Worm (Caenorhabditis elegans): ENCODE measurements around the gene nhr-98.

The nhr-98 gene

DNA sequence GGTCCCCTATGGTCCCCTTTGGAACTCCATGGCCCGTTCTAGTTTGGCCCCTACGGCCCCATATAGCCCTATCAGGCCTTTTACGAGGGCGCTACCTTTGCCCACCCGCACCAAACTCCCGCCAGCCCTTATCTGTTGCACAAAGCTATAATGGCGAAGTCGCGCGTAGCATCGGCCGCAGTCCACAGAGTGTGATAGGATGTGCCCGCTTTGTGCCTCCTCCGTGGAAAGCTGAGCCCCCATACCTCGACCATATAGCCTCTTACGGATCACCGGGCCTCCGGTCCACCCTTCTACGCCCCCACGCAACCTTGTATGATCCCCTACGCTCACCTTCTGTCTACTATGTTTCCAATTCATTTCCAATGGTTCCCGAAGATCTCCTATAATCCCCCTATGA, 6.7 kb upstream of the nhr-98 start:
- no peak for TF ChIP-seq tbx-8 (GFP tag; optimal IDR thresholded peaks at IDR 0.05)
- TF ChIP-seq mls-2 (tag; optimal IDR thresholded peaks at IDR 0.05) = no peak
- no peak for TF ChIP-seq unc-120 (tag; optimal IDR thresholded peaks at IDR 0.05; ENCODE audit: poor library complexity, severe bottlenecking)
- TF ChIP-seq hlh-1 (tag; optimal IDR thresholded peaks at IDR 0.05) = no peak
- no peak for TF ChIP-seq sptf-1 (tag; optimal IDR thresholded peaks at IDR 0.05)
- TF ChIP-seq snpc-4 (tag; optimal IDR thresholded peaks at IDR 0.05) = no peak
- no peak for TF ChIP-seq mep-1 (tag; optimal IDR thresholded peaks at IDR 0.05)
- no peak for TF ChIP-seq ztf-11 (tag; optimal IDR thresholded peaks at IDR 0.05)
- TF ChIP-seq M03D4.4 (tag; optimal IDR thresholded peaks at IDR 0.05) = no peak
- TF ChIP-seq ces-1 (GFP tag; optimal IDR thresholded peaks at IDR 0.05) = no peak
- no peak for TF ChIP-seq nhr-237 (tag; optimal IDR thresholded peaks at IDR 0.05)

- TF ChIP-seq nhr-12 (tag; optimal IDR thresholded peaks at IDR 0.05) (no peak), mls-2 (tag; optimal IDR thresholded peaks at IDR 0.05) (no peak), ces-1 (GFP tag; optimal IDR thresholded peaks at IDR 0.05) (no peak), sptf-1 (tag; optimal IDR thresholded peaks at IDR 0.05) (no peak), mab-5 (tag; optimal IDR thresholded peaks at IDR 0.05) (no peak), unc-120 (tag; optimal IDR thresholded peaks at IDR 0.05; ENCODE audit: poor library complexity, severe bottlenecking) (no peak), ham-2 (GFP tag; optimal IDR thresholded peaks at IDR 0.05) (no peak), M03D4.4 (tag; optimal IDR thresholded peaks at IDR 0.05) (no peak), unc-62 (GFP tag; optimal IDR thresholded peaks at IDR 0.05) (no peak), ztf-11 (tag; optimal IDR thresholded peaks at IDR 0.05) (no peak)
Observed at ce11 chrV:449130-449529, 4.5 kb upstream of the nhr-98 start, which contains the start of gene srh-35. TSS of gene srh-35 (minus strand) at chrV:449230.

- TF ChIP-seq zip-8 (tag; optimal IDR thresholded peaks at IDR 0.05) (no peak), mab-5 (tag; optimal IDR thresholded peaks at IDR 0.05) (no peak), unc-120 (tag; optimal IDR thresholded peaks at IDR 0.05; ENCODE audit: poor library complexity, severe bottlenecking) (no peak), drap-1 (GFP tag; optimal IDR thresholded peaks at IDR 0.05) (no peak), hlh-1 (tag; optimal IDR thresholded peaks at IDR 0.05) (no peak), lin-13 (tag; optimal IDR thresholded peaks at IDR 0.05) (no peak), M03D4.4 (tag; optimal IDR thresholded peaks at IDR 0.05) (no peak)
Observed at ce11 chrV:449685-450084, 4.0 kb upstream of the nhr-98 start, which contains the start of gene M02H5.8. TSS of gene M02H5.8 (plus strand) at chrV:449981.

- TF ChIP-seq bed-3 (GFP tag; optimal IDR thresholded peaks at IDR 0.05) (no peak), ceh-39 (tag; optimal IDR thresholded peaks at IDR 0.05) (no peak), ceh-43 (GFP tag; optimal IDR thresholded peaks at IDR 0.05) (no peak), hlh-1 (tag; optimal IDR thresholded peaks at IDR 0.05) (no peak), elt-1 (tag; optimal IDR thresholded peaks at IDR 0.05; ENCODE audit: borderline replicate concordance, insufficient read depth) (no peak), tbx-8 (GFP tag; optimal IDR thresholded peaks at IDR 0.05) (no peak), snpc-4 (tag; optimal IDR thresholded peaks at IDR 0.05) (no peak)
Observed at ce11 chrV:450757-451501, 2.7 kb upstream of the nhr-98 start, which contains the start of gene nhr-123. TSS of gene nhr-123 (plus strand) at chrV:451451.

DNA sequence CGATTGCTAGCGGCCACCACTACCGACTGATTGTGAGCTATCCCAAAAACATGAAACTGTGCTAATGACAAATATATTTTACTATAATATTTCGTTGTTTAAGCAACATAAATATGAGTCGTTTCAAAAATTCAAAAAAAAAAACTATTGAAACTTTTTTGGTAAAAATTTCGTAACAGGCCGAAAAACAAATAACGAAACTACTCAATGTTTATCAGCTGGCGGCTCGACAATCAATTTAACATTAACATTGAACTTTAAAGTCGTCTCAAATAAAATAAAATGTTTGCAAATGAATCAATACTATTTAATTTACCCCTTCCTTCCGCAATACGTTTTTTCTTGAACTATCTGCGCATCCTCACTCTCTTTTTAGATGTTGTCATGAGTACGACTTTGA, 4.2 kb downstream of the nhr-98 start:
- TF ChIP-seq flh-1 (GFP tag; optimal IDR thresholded peaks at IDR 0.05) (no peak), unc-39 (tag; optimal IDR thresholded peaks at IDR 0.05) (no peak), sptf-1 (tag; optimal IDR thresholded peaks at IDR 0.05) (no peak), elt-1 (tag; optimal IDR thresholded peaks at IDR 0.05; ENCODE audit: borderline replicate concordance, insufficient read depth) (no peak), snpc-4 (tag; optimal IDR thresholded peaks at IDR 0.05) (no peak), unc-62 (GFP tag; optimal IDR thresholded peaks at IDR 0.05) (no peak), ztf-11 (tag; optimal IDR thresholded peaks at IDR 0.05) (no peak), nhr-76 (tag; optimal IDR thresholded peaks at IDR 0.05) (no peak), ceh-83 (GFP tag; optimal IDR thresholded peaks at IDR 0.05) (no peak), lin-32 (GFP tag; optimal IDR thresholded peaks at IDR 0.05) (no peak), bed-3 (GFP tag; optimal IDR thresholded peaks at IDR 0.05) (no peak), mab-5 (tag; optimal IDR thresholded peaks at IDR 0.05) (no peak), ceh-43 (GFP tag; optimal IDR thresholded peaks at IDR 0.05) (no peak), lin-13 (tag; optimal IDR thresholded peaks at IDR 0.05) (no peak)

ce11 chrV:459464-459863, 5.8 kb downstream of the nhr-98 start, which contains the start of gene nhr-203:
TSS of gene nhr-203 (plus strand) at chrV:459795.
- TF ChIP-seq ceh-43 (GFP tag; optimal IDR thresholded peaks at IDR 0.05) = no peak
- no peak for TF ChIP-seq hlh-1 (tag; optimal IDR thresholded peaks at IDR 0.05)
- no peak for TF ChIP-seq flh-1 (GFP tag; optimal IDR thresholded peaks at IDR 0.05)
- TF ChIP-seq mep-1 (tag; optimal IDR thresholded peaks at IDR 0.05) = no peak
- TF ChIP-seq unc-120 (tag; optimal IDR thresholded peaks at IDR 0.05; ENCODE audit: poor library complexity, severe bottlenecking) = no peak
- TF ChIP-seq cnd-1 (tag; optimal IDR thresholded peaks at IDR 0.05) = no peak
- TF ChIP-seq lin-13 (tag; optimal IDR thresholded peaks at IDR 0.05) = no peak
- TF ChIP-seq ces-1 (GFP tag; optimal IDR thresholded peaks at IDR 0.05) = no peak
- no peak for TF ChIP-seq nhr-76 (tag; optimal IDR thresholded peaks at IDR 0.05)
- no peak for TF ChIP-seq elt-3 (tag; optimal IDR thresholded peaks at IDR 0.05)

Measured in whole organism, mixed stage, embryonic.